Worm (Caenorhabditis elegans) whole organism, midembryonic: ENCODE data around the gene set-31.
A peak's percentile ranks its signal among the peaks of the same experiment; 100 is the strongest.

Experiments used
- T22C8.4 ChIP-seq: fragments of 200-800 bp; sonication (Bioruptor generic); IDR thresholded peaks from 2 replicates; pipeline ENCODE4 v1.3.6; 2022; ENCODE audit warnings: missing genetic modification characterization, missing compliant biosample characterization
- cog-1 ChIP-seq: sonication (generic microtip); optimal IDR thresholded peaks from 2 replicates; lab custom pipeline; 2016; ENCODE audit warnings: missing genetic modification characterization, missing compliant biosample characterization
- flt-1 ChIP-seq: fragments of 200-800 bp; sonication (Bioruptor generic); IDR thresholded peaks from 2 replicates; pipeline ENCODE4 v1.3.6; 2022; ENCODE audit warnings: missing genetic modification characterization, missing compliant biosample characterization
- klf-2 ChIP-seq: fragments of 200-800 bp; sonication (Bioruptor generic); conservative IDR thresholded peaks from 2 replicates; pipeline ENCODE4 v1.3.6; 2022; ENCODE audit warnings: missing genetic modification reagents, missing genetic modification characterization, missing compliant biosample characterization
- med-1 ChIP-seq: sonication (generic microtip); optimal IDR thresholded peaks from 2 replicates; lab custom pipeline; 2017; ENCODE audit warnings: missing genetic modification characterization, mild to moderate bottlenecking, missing compliant biosample characterization, antibody characterized with exemption, missing genetic modification reagents; ENCODE audit not compliant: insufficient read depth
- ref-1 ChIP-seq: fragments of 200-800 bp; sonication (Bioruptor generic); conservative IDR thresholded peaks from 2 replicates; pipeline ENCODE4 v1.3.6; 2022; ENCODE audit warnings: missing genetic modification reagents, missing genetic modification characterization, missing compliant biosample characterization
- tab-1 ChIP-seq: fragments of 200-800 bp; sonication (Bioruptor generic); IDR thresholded peaks from 2 replicates; pipeline ENCODE4 v1.3.6; 2022; ENCODE audit warnings: missing genetic modification characterization, missing compliant biosample characterization
- ztf-23 ChIP-seq: fragments of 200-800 bp; sonication (Bioruptor generic); IDR thresholded peaks from 2 replicates; pipeline ENCODE4 v1.3.6; 2022; ENCODE audit warnings: missing genetic modification reagents, missing genetic modification characterization, missing compliant biosample characterization
- ztf-29 ChIP-seq: fragments of 200-800 bp; sonication (Bioruptor generic); IDR thresholded peaks from 2 replicates; pipeline ENCODE4 v1.3.6; 2022; ENCODE audit warnings: missing genetic modification reagents, missing genetic modification characterization, missing compliant biosample characterization

The set-31 gene

DNA sequence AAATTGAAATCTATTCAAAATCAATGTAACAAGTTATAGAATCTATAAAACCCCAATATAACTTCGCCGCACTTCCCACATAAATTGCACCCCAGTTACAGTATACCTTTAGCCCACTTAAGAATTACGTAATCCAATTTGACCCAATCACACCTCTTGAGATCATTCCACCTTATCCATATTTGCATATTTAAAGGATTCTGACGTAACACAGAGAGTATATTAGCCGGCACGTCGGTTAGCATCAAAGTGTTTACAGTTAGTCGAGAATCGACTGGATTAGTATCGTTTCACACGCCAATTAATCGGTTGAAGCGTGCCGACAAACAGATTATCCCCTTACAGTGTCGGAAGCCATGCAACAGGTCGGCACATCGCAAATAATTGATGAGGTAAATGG lies 15.9 kb downstream of the set-31 start:
- TF ChIP-seq flt-1 (GFP tag; lab: Robert Waterston, UW) (no peak), med-1 (GFP tag; lab: Kevin White, UChicago) (no peak), ztf-29 (GFP tag; lab: Robert Waterston, UW) (no peak), tab-1 (no peak), T22C8.4 (GFP tag; lab: Robert Waterston, UW) (no peak), cog-1 (tag; lab: Kevin White, UChicago) (no peak), ztf-23 (GFP tag; lab: Robert Waterston, UW) (no peak), ref-1 (GFP tag; lab: Robert Waterston, UW) (no peak), klf-2 (GFP tag; lab: Robert Waterston, UW) (no peak)

DNA sequence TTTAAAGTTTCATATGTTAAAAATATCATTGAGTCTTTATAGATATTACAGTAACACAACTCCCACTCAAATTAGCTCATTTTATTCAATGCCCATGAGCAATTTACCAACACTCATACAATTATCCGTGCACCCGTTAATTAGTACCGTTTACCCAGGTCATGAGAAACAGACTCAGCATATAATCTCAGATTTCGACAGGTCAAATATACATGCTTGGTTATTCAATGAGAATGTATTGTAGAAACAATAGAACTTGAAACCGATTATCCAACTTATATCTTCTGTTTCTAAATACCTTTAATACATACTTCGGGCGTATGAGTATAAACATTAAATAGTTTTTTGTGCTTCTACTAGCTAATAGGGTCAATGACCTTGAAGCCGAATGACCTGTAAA lies 18.5 kb downstream of the set-31 start:
- no peak for TF ChIP-seq T22C8.4 (GFP tag; lab: Robert Waterston, UW)
- no peak for TF ChIP-seq cog-1 (tag; lab: Kevin White, UChicago)
- TF ChIP-seq klf-2 (GFP tag; lab: Robert Waterston, UW) = no peak
- no peak for TF ChIP-seq ref-1 (GFP tag; lab: Robert Waterston, UW)
- TF ChIP-seq med-1 (GFP tag; lab: Kevin White, UChicago) = no peak
- no peak for TF ChIP-seq ztf-23 (GFP tag; lab: Robert Waterston, UW)
- no peak for TF ChIP-seq ztf-29 (GFP tag; lab: Robert Waterston, UW)

DNA sequence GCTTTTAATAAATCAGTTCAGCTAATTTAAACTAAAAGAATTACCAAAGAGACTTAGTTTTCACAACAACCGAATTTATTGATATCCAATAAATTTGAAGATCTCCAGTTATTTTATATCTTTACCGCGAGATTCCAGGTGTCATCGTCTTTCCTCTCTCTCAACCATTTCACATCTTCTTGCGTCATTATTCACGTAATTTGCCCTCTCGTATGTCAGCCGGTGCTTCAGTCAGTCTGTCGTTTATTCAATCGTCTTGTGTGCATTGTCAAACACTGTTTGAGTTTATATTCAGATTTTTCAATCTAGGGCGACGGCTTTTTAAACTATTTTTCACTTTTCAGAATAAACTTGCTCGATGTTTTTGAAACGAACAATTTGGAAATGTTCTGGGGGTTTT lies 19.7 kb downstream of the set-31 start:
- TF ChIP-seq cog-1 (tag; lab: Kevin White, UChicago) (no peak), ztf-23 (GFP tag; lab: Robert Waterston, UW) (no peak), ztf-29 (GFP tag; lab: Robert Waterston, UW) (no peak), tab-1 (no peak), ref-1 (GFP tag; lab: Robert Waterston, UW) (no peak), flt-1 (GFP tag; lab: Robert Waterston, UW) (no peak), klf-2 (GFP tag; lab: Robert Waterston, UW) (no peak), T22C8.4 (GFP tag; lab: Robert Waterston, UW) (no peak), med-1 (GFP tag; lab: Kevin White, UChicago) (no peak)

DNA sequence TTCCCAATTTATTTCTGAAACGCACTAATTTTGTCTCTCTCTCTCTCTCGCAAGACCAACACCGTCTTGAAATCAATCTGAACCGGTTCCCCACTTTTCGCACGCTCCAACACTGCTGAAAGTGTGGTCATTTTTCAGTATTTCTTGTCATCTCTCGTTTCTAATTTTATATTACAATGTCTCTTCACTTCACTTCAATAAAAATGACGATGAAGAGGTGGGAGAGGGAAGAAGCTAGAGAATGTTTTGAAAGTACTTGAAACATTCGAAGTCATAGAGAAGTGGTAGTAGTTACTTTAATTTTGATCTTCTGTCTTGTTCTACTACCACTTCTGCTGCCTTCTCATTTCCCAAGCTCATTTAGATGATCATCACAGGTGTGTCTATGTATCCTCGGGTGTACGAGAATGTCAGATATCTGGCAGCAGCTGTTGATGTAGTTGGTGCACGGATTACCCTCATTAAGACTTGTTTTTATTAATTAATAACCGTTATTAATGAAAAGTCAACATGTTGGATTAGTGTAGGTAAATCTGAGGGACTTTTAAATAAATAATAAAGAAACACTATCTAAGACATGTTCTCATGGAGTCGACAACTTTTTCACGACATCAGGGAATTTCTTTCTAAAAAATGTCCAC lies 20.5 kb downstream of the set-31 start:
- no peak for TF ChIP-seq T22C8.4 (GFP tag; lab: Robert Waterston, UW)
- TF ChIP-seq flt-1 (GFP tag; lab: Robert Waterston, UW) = no peak
- TF ChIP-seq ztf-29 (GFP tag; lab: Robert Waterston, UW) = no peak
- TF ChIP-seq klf-2 (GFP tag; lab: Robert Waterston, UW) = no peak
- TF ChIP-seq cog-1 (tag; lab: Kevin White, UChicago) = no peak

DNA sequence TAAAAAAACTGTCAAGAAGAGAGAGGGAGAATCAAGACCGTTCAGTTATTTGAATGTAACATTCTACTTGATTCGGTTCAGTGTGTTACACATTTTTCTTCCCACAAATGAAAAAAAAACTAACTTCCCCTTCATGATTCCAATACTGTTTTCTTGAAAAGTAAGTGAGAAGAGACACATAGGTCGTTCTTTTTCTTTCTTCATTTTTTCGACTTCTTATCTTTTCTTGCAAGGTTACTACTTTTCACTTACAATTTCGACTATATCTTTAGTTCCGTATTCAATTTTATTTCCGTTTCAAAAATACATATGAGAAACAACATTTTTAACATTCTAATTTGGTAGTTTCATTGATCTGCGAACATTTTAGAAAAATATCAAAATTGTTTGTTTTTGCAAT lies 21.5 kb downstream of the set-31 start:
- TF ChIP-seq T22C8.4 (GFP tag; lab: Robert Waterston, UW) (no peak), cog-1 (tag; lab: Kevin White, UChicago) (no peak), klf-2 (GFP tag; lab: Robert Waterston, UW) (no peak), ref-1 (GFP tag; lab: Robert Waterston, UW) (no peak), tab-1 (no peak), ztf-23 (GFP tag; lab: Robert Waterston, UW) (no peak), med-1 (GFP tag; lab: Kevin White, UChicago) (no peak), flt-1 (GFP tag; lab: Robert Waterston, UW) (no peak), ztf-29 (GFP tag; lab: Robert Waterston, UW) (no peak)

DNA sequence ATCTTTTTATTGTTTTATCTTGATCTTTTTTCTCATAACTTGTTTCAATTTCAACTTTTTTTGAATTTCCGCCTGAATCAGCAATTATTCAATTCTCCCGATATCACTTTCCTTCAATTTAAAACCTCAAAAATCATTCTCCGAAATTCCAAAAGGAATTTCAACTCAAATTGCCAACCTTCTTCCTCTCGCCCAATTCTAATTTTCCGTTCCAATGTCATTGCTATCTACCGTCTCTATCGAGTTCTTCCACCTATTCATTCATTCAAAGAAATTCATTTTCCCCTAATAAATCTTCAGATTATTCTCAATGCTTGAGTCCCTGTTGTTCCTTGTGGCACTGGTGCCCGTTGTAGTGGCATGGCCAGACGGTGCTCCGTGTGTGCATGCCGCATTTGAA lies 23.1 kb downstream of the set-31 start, which contains the start of gene F23B12.4:
TSS of gene F23B12.4 (plus strand) at position 301 of the 400 bp plus-strand sequence.
- TF ChIP-seq med-1 (GFP tag; lab: Kevin White, UChicago) (no peak), ztf-29 (GFP tag; lab: Robert Waterston, UW) (no peak), klf-2 (GFP tag; lab: Robert Waterston, UW) (no peak), T22C8.4 (GFP tag; lab: Robert Waterston, UW) (no peak), tab-1 (no peak), flt-1 (GFP tag; lab: Robert Waterston, UW) (no peak), ztf-23 (GFP tag; lab: Robert Waterston, UW) (no peak), ref-1 (GFP tag; lab: Robert Waterston, UW) (no peak), cog-1 (tag; lab: Kevin White, UChicago) (no peak)

DNA sequence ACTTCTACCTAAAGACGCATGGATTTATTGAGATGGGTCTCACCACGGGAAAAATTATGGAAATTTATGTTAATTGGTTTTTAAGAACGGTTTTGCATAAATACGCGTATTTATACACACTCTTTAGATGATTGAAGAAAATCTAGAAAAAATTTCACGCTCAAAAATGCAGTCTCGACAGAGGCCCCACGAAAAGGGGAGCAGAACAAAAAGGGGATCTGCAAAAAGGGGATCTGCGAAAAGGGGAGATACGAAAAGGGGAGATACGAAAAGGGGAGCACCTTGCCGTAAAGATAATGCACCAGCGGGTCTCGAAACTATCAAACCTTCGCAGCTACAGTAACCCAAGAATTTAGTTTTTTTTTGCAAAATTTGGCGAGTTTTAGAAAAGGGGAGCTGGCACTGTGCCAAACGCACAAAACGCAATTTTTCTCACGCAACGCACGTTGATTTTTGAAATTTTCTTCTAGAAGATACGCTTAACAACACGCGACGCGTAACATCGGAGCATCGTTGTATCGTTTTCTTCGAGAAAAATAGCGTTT lies 25.8 kb downstream of the set-31 start:
- peak; percentile 63 for TF ChIP-seq ztf-23 (GFP tag; lab: Robert Waterston, UW)
- TF ChIP-seq tab-1 = 0 out of 2 replicates have a peak, but pooled peaks have one; percentile 14

DNA sequence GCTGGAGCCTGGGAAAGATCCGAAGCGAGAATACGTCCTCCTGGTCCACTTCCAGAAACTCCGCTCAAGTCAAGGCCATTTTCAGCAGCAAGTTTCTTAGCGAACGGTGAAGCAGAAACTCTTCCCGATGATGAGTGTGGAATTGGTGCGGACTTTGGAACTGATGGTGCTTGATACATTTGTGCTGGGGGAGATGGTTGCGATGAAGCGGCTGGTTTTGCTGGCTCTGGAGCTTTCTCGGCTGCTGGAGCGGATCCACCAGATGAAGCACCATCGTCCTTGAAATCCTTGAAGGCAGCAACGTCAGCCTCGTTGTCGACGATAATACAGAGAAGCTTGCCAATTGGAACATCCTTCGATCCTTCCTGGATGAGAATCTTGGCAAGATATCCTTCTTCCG lies 28.8 kb downstream of the set-31 start:
- TF ChIP-seq med-1 (GFP tag; lab: Kevin White, UChicago) (no peak), ref-1 (GFP tag; lab: Robert Waterston, UW) (no peak), ztf-23 (GFP tag; lab: Robert Waterston, UW) (no peak), tab-1 (no peak), klf-2 (GFP tag; lab: Robert Waterston, UW) (no peak), ztf-29 (GFP tag; lab: Robert Waterston, UW) (no peak), flt-1 (GFP tag; lab: Robert Waterston, UW) (no peak), cog-1 (tag; lab: Kevin White, UChicago) (no peak), T22C8.4 (GFP tag; lab: Robert Waterston, UW) (no peak)

DNA sequence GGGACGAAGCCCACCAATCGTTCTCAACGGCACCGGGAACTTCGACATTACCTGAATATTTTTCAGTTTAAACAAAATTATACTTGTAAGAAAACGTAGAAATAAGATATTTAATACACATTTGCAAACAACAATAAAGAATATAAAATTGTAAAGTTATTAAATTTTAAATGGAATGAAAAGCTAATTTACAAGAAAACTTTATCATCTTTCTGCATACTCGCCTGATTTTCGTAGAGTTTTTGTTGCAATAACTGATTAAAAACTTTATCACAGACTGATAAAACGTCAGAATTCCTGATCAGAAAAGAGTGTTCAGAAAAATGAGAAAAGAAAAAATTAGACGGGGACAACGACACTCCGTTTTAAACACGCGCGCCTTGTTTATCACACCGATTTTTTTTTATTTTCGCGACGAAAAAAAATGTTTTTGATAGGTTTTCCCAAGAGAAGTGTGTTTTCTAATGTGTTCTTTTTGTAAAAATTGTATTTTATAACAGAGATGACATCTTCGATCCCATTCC lies 29.6 kb downstream of the set-31 start, which contains the start of the genes dlat-1 and fntb-1:
TSS of gene dlat-1 (minus strand) at position 51 of the 524 bp plus-strand sequence.
TSS of gene fntb-1 (plus strand) at position 412 of the 524 bp plus-strand sequence.
- TF ChIP-seq ztf-23 (GFP tag; lab: Robert Waterston, UW) (no peak), cog-1 (tag; lab: Kevin White, UChicago) (no peak)
